Worm (Caenorhabditis elegans): ENCODE measurements around the gene irld-65.
A peak's percentile ranks its signal among the peaks of the same experiment; 100 is the strongest.

ce11 chrII:2929846-2930245 lies 7.9 kb downstream of the irld-65 start:
- TF ChIP-seq fos-1 (tag; optimal IDR thresholded peaks at IDR 0.05) (no peak), aly-2 (tag; optimal IDR thresholded peaks at IDR 0.05) (no peak), egl-43 (GFP tag; IDR thresholded peaks at IDR 0.05) (0 out of 2 replicates have a peak, but pooled peaks have one; percentile 12), ceh-82 (tag; optimal IDR thresholded peaks at IDR 0.05) (no peak), nhr-111 (GFP tag; optimal IDR thresholded peaks at IDR 0.05) (no peak), skn-1 (tag; optimal IDR thresholded peaks at IDR 0.05) (no peak), set-16 (GFP tag; IDR thresholded peaks at IDR 0.05) (peak; percentile 77), ztf-7 (tag; optimal IDR thresholded peaks at IDR 0.05) (no peak), dmd-6 (GFP tag; IDR thresholded peaks at IDR 0.05) (no peak), lin-29 (GFP tag; IDR thresholded peaks at IDR 0.05) (no peak), cey-2 (tag; optimal IDR thresholded peaks at IDR 0.05; ENCODE audit: borderline replicate concordance, insufficient read depth) (no peak)
